Worm (Caenorhabditis elegans) whole organism, mixed stage, embryonic: ENCODE data around the gene C44H4.4.

Source experiments
- M03D4.4 ChIP-seq: sonication (generic microtip); optimal IDR thresholded peaks from 2 replicates; lab custom pipeline; 2017; ENCODE audit warnings: mild to moderate bottlenecking, missing genetic modification characterization, missing compliant biosample characterization
- bed-3 ChIP-seq: fragments of 200-800 bp; sonication (Bioruptor generic); optimal IDR thresholded peaks from 3 replicates; lab custom pipeline; 2018; ENCODE audit warnings: mild to moderate bottlenecking, missing genetic modification characterization, moderate library complexity, missing compliant biosample characterization
- ceh-43 ChIP-seq: fragments of 200-800 bp; sonication (Bioruptor generic); optimal IDR thresholded peaks from 2 replicates; lab custom pipeline; 2018; ENCODE audit warnings: mild to moderate bottlenecking, missing genetic modification characterization, moderate library complexity, missing compliant biosample characterization
- ceh-83 ChIP-seq: fragments of 200-800 bp; sonication (Bioruptor generic); optimal IDR thresholded peaks from 2 replicates; lab custom pipeline; 2018; ENCODE audit warnings: mild to moderate bottlenecking, missing genetic modification characterization, missing compliant biosample characterization
- ces-1 ChIP-seq: fragments of 150-350 bp; optimal IDR thresholded peaks from 2 replicates; lab custom pipeline; 2014; ENCODE audit warnings: missing biosample characterization, missing genetic modification reagents, missing genetic modification characterization
- drap-1 ChIP-seq: fragments of 200-800 bp; sonication (Bioruptor generic); optimal IDR thresholded peaks from 3 replicates; lab custom pipeline; 2018; ENCODE audit warnings: mild to moderate bottlenecking, missing genetic modification characterization, missing compliant biosample characterization
- elt-1 ChIP-seq: sonication (generic microtip); optimal IDR thresholded peaks from 2 replicates; lab custom pipeline; 2017; ENCODE audit warnings: missing genetic modification characterization, mild to moderate bottlenecking, missing compliant biosample characterization, antibody characterized with exemption, moderate library complexity, borderline replicate concordance; ENCODE audit not compliant: insufficient read depth
- elt-3 ChIP-seq: fragments of 150-350 bp; optimal IDR thresholded peaks from 2 replicates; lab custom pipeline; 2014; ENCODE audit warnings: missing biosample characterization, missing genetic modification characterization
- flh-1 ChIP-seq: fragments of 200-800 bp; sonication (Bioruptor generic); optimal IDR thresholded peaks from 2 replicates; lab custom pipeline; 2018; ENCODE audit warnings: mild to moderate bottlenecking, missing genetic modification characterization, moderate library complexity, missing compliant biosample characterization
- ham-2 ChIP-seq: fragments of 200-800 bp; sonication (Bioruptor generic); optimal IDR thresholded peaks from 2 replicates; lab custom pipeline; 2018; ENCODE audit warnings: mild to moderate bottlenecking, missing genetic modification characterization, missing compliant biosample characterization
- hlh-1 ChIP-seq: fragments of 150-350 bp; optimal IDR thresholded peaks from 2 replicates; lab custom pipeline; 2014; ENCODE audit warnings: missing biosample characterization, missing genetic modification reagents, missing genetic modification characterization
- lin-13 ChIP-seq: fragments of 150-350 bp; optimal IDR thresholded peaks from 2 replicates; lab custom pipeline; 2014; ENCODE audit warnings: missing biosample characterization, missing genetic modification characterization
- lin-32 ChIP-seq: fragments of 200-800 bp; sonication (Bioruptor generic); optimal IDR thresholded peaks from 2 replicates; lab custom pipeline; 2018; ENCODE audit warnings: mild to moderate bottlenecking, missing genetic modification characterization, missing compliant biosample characterization
- mab-5 ChIP-seq: fragments of 150-350 bp; optimal IDR thresholded peaks from 2 replicates; lab custom pipeline; 2014; ENCODE audit warnings: missing biosample characterization, missing genetic modification characterization
- mep-1 ChIP-seq: fragments of 150-350 bp; optimal IDR thresholded peaks from 2 replicates; lab custom pipeline; 2017; ENCODE audit warnings: missing biosample characterization, missing genetic modification reagents, missing genetic modification characterization, inconsistent platforms
- mls-2 ChIP-seq: sonication (generic microtip); optimal IDR thresholded peaks from 2 replicates; lab custom pipeline; 2016; ENCODE audit warnings: mild to moderate bottlenecking, missing genetic modification characterization, moderate library complexity, missing compliant biosample characterization
- nhr-12 ChIP-seq: fragments of 150-350 bp; optimal IDR thresholded peaks from 2 replicates; lab custom pipeline; 2014; ENCODE audit warnings: missing biosample characterization, missing genetic modification characterization
- nhr-2 ChIP-seq: fragments of 150-350 bp; optimal IDR thresholded peaks from 2 replicates; lab custom pipeline; 2014; ENCODE audit warnings: missing biosample characterization, missing genetic modification characterization
- nhr-237 ChIP-seq: fragments of 150-350 bp; optimal IDR thresholded peaks from 2 replicates; lab custom pipeline; 2014; ENCODE audit warnings: missing biosample characterization, missing genetic modification characterization
- nhr-28 ChIP-seq: fragments of 150-350 bp; optimal IDR thresholded peaks from 2 replicates; lab custom pipeline; 2014; ENCODE audit warnings: missing biosample characterization, missing genetic modification characterization
- nhr-76 ChIP-seq: sonication (generic microtip); optimal IDR thresholded peaks from 2 replicates; lab custom pipeline; 2017; ENCODE audit warnings: missing biosample characterization, missing genetic modification characterization
- pha-4 ChIP-seq: fragments of 150-350 bp; optimal IDR thresholded peaks from 2 replicates; lab custom pipeline; 2018; ENCODE audit warnings: missing biosample characterization, missing genetic modification reagents, missing genetic modification characterization
- sem-2 ChIP-seq: fragments of 200-800 bp; sonication (Bioruptor generic); optimal IDR thresholded peaks from 2 replicates; lab custom pipeline; 2018; ENCODE audit warnings: mild to moderate bottlenecking, missing genetic modification characterization, missing compliant biosample characterization
- snpc-4 ChIP-seq: fragments of 150-350 bp; optimal IDR thresholded peaks from 2 replicates; lab custom pipeline; 2014; ENCODE audit warnings: missing biosample characterization, missing genetic modification characterization
- sptf-1 ChIP-seq: sonication (generic microtip); optimal IDR thresholded peaks from 2 replicates; lab custom pipeline; 2017; ENCODE audit warnings: mild to moderate bottlenecking, missing genetic modification characterization, moderate library complexity, missing compliant biosample characterization
- unc-120 ChIP-seq: sonication (generic microtip); optimal IDR thresholded peaks from 2 replicates; lab custom pipeline; 2017; ENCODE audit warnings: missing genetic modification characterization, missing compliant biosample characterization; ENCODE audit not compliant: poor library complexity, severe bottlenecking
- unc-39 ChIP-seq: fragments of 150-350 bp; optimal IDR thresholded peaks from 2 replicates; lab custom pipeline; 2014; ENCODE audit warnings: missing biosample characterization, missing genetic modification characterization
- unc-62 ChIP-seq: fragments of 150-350 bp; optimal IDR thresholded peaks from 2 replicates; lab custom pipeline; 2014; ENCODE audit warnings: missing biosample characterization, missing genetic modification reagents, missing genetic modification characterization
- ztf-11 ChIP-seq: fragments of 150-350 bp; optimal IDR thresholded peaks from 2 replicates; lab custom pipeline; 2014; ENCODE audit warnings: missing biosample characterization, missing genetic modification characterization

C44H4.4 gene

DNA sequence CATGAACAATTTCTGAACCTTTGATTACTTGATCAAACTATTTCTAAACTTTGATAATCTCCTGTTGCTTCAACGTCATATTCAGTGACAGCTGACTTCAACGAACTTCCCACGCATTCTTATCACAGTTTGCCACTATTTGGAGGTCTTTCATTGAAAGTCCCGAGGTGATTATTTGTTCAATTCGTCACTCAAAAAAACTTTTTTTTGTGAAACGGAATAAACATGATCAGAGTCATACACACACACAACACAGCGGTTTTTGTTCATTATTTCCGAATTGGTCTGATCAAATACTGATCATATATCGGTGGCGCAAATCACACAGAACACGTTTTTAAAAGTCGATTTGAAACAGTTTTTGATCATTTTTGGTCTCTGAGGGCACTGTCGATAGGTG, 32.5 kb downstream of the C44H4.4 start:
- TF ChIP-seq nhr-76 (tag; lab: Kevin White, UChicago) = no peak
- TF ChIP-seq ceh-83 = no peak
- TF ChIP-seq snpc-4 (tag; lab: Kevin White, UChicago) = no peak
- no peak for TF ChIP-seq M03D4.4 (tag; lab: Kevin White, UChicago)
- TF ChIP-seq unc-62 (GFP tag; lab: Kevin White, UChicago) = no peak
- no peak for TF ChIP-seq sptf-1 (tag; lab: Kevin White, UChicago)
- no peak for TF ChIP-seq drap-1

DNA sequence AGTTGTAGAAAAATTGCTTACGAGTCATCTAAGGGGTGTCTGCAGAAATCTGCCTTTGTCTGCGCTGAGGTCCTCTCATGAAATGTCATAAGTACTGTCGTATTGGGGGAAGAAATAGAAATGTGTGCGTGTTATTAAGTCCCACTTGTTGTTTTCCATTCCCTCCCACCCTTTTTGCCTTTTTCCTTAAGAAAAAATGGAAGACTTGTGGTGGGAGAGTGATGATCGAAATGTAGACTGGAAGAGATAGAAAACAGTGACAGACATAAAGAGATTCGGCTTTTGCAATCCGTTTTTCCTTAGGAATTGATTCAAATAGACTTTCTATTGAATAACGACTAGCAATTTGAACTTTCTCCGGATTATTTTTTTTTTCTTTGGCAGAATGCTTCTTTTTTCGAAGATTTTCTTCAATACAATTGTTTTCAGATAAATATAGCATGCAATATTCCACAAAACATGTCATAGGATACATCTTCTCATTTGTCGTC, 39.1 kb downstream of the C44H4.4 start, which contains the start of gene ram-5:
TSS of gene ram-5 (plus strand) at position 441 of the 491 bp plus-strand sequence.
- no peak for TF ChIP-seq ceh-83
- no peak for TF ChIP-seq nhr-2
- TF ChIP-seq elt-1 = no peak

DNA sequence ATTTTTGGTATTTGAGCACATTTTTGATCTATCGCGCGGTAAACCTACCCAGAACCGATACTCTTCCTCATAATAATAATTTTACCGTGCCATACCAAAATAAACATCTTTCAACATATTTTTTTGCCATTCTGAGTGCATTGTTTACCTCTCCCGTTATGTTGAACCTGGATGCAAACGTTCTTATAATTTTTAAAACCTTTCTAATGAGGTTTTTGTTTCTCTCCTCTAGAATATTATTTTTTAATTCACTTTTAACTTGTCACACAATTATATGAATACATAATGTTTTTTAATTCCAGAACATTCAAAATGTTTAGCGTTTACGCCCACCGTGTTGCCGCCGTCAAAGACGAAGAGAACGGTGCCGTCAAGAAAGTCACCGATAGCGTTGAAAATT, 43.4 kb downstream of the C44H4.4 start, which contains the start of gene enri-2:
TSS of gene enri-2 (plus strand) at position 301 of the 400 bp plus-strand sequence.
- TF ChIP-seq drap-1 (no peak), ztf-11 (tag; lab: Kevin White, UChicago) (no peak), nhr-28 (tag; lab: Kevin White, UChicago) (no peak), mab-5 (tag; lab: Kevin White, UChicago) (no peak), sptf-1 (tag; lab: Kevin White, UChicago) (no peak), flh-1 (GFP tag; lab: Kevin White, UChicago) (no peak), ham-2 (GFP tag; lab: Kevin White, UChicago) (no peak), mls-2 (tag; lab: Kevin White, UChicago) (no peak), elt-3 (no peak), snpc-4 (tag; lab: Kevin White, UChicago) (no peak), bed-3 (GFP tag; lab: Kevin White, UChicago) (no peak), nhr-12 (no peak), ceh-83 (no peak)

- no peak for TF ChIP-seq ceh-83
- TF ChIP-seq ceh-43 (GFP tag; lab: Kevin White, UChicago) = no peak
- TF ChIP-seq mep-1 = no peak
- no peak for TF ChIP-seq ztf-11 (tag; lab: Kevin White, UChicago)
- TF ChIP-seq sptf-1 (tag; lab: Kevin White, UChicago) = no peak
- TF ChIP-seq flh-1 (GFP tag; lab: Kevin White, UChicago) = no peak
- no peak for TF ChIP-seq ham-2 (GFP tag; lab: Kevin White, UChicago)
- no peak for TF ChIP-seq nhr-237 (tag; lab: Kevin White, UChicago)
- TF ChIP-seq pha-4 (tag; lab: Kevin White, UChicago) = no peak
- no peak for TF ChIP-seq nhr-12
- no peak for TF ChIP-seq lin-32 (GFP tag; lab: Kevin White, UChicago)
- no peak for TF ChIP-seq bed-3 (GFP tag; lab: Kevin White, UChicago)
- TF ChIP-seq ces-1 (GFP tag; lab: Kevin White, UChicago) = no peak
- TF ChIP-seq unc-120 = no peak
- TF ChIP-seq mab-5 (tag; lab: Kevin White, UChicago) = no peak
These were observed 45.7 kb downstream of the C44H4.4 start, which contains the start of gene T24C2.3 for ce11 chrX:14543224-14543623. Gene T24C2.3 (plus strand): TSS chrX:14543524.

DNA sequence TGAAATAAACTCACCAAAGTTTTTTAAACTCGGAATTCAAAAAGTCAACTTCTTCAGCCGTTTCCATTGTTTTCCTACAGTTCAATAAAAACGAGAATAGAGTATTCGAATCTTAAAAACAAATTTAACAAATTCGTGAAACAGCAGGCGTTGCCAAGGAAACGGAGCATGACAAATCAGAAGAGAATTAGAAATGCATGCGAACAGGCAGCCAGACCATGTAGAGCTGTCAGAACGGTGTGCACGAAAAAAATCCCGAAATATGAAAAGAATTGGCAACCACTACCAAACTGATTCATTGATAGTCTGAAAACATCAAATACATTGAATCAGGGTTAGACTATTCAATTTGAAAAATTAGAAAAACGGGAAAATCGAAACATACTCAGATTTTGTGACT, 46.9 kb downstream of the C44H4.4 start, which contains the start of gene fbxa-81:
TSS of gene fbxa-81 (minus strand) at position 101 of the 400 bp plus-strand sequence.
- TF ChIP-seq nhr-2 (no peak), unc-39 (tag; lab: Kevin White, UChicago) (no peak), nhr-237 (tag; lab: Kevin White, UChicago) (no peak), nhr-28 (tag; lab: Kevin White, UChicago) (no peak), ces-1 (GFP tag; lab: Kevin White, UChicago) (no peak), elt-1 (no peak), sem-2 (GFP tag; lab: Kevin White, UChicago) (no peak), elt-3 (no peak), pha-4 (tag; lab: Kevin White, UChicago) (no peak), mls-2 (tag; lab: Kevin White, UChicago) (no peak), ztf-11 (tag; lab: Kevin White, UChicago) (no peak), lin-13 (tag; lab: Kevin White, UChicago) (no peak), hlh-1 (tag; lab: Kevin White, UChicago) (no peak), drap-1 (no peak), ham-2 (GFP tag; lab: Kevin White, UChicago) (no peak), ceh-83 (no peak), nhr-76 (tag; lab: Kevin White, UChicago) (no peak), unc-120 (no peak), mep-1 (no peak)
